Worm (Caenorhabditis elegans): Measurements from ENCODE around the gene gpa-5.

DNA sequence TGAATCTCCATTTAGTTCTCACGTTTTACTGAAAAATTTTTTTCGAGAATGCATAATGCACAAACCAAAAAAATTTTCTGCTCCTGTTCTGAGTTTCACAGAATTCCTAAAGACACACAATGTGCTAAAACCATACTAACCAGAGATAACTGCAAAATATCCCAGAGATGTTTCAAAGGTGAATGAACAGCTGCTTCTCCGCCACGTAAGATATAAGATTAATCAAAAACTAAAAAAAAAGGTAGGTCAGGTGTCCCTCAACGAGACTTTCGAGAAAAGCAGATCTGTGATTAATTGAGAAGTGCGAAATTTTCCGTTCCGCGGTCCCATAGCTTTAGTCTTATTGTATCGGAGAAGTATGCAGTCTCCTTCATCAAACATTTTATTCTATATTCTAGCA, 43.9 kb upstream of the gpa-5 start, which contains the start of gene F48B9.3:
- TF ChIP-seq mep-1 (tag; optimal IDR thresholded peaks at IDR 0.05), result no peak
- no peak for TF ChIP-seq unc-62 (GFP tag; optimal IDR thresholded peaks at IDR 0.05 in 1 of 2)
- no peak for TF ChIP-seq unc-62 (tag; optimal IDR thresholded peaks at IDR 0.05)
- no peak for TF ChIP-seq vab-7 (GFP tag; IDR thresholded peaks at IDR 0.05)
- no peak for TF ChIP-seq ZK337.2 (GFP tag; IDR thresholded peaks at IDR 0.05)
- no peak for TF ChIP-seq lin-39 (tag; optimal IDR thresholded peaks at IDR 0.05)
- TF ChIP-seq R02D3.7 (tag; optimal IDR thresholded peaks at IDR 0.05), result no peak
- TF ChIP-seq ctbp-1 (GFP tag; IDR thresholded peaks at IDR 0.05), result no peak
- no peak for TF ChIP-seq spr-1 (tag; optimal IDR thresholded peaks at IDR 0.05)
- TF ChIP-seq ZK546.5 (tag; optimal IDR thresholded peaks at IDR 0.05), result no peak
